Worm (Caenorhabditis elegans): ENCODE results near the gene T19H5.4.

T19H5.4 gene

DNA sequence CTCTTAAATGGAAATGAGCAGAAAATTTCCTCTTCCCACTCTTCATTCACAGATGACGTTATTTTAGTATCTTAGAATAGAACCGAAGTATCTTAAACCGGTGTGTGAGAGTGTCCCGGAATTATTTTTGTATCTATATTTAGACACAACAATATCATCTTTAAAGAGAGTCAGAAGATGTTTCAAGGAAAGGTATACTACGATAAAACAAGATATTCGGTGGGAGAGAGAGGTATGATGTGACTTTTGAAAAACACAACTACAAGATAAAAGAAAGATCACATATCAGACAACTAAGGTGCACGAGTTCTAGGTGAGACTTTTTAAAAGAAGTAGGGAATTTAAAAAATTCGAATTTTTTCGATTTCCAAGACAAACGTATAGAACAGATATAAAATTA, 3.4 kb upstream of the T19H5.4 start:
- TF ChIP-seq unc-39 (tag; optimal IDR thresholded peaks at IDR 0.05) (no peak), unc-62 (GFP tag; optimal IDR thresholded peaks at IDR 0.05) (no peak), ceh-83 (GFP tag; optimal IDR thresholded peaks at IDR 0.05) (no peak), cnd-1 (tag; optimal IDR thresholded peaks at IDR 0.05) (no peak), sem-2 (GFP tag; optimal IDR thresholded peaks at IDR 0.05) (no peak), tbx-8 (GFP tag; optimal IDR thresholded peaks at IDR 0.05) (no peak), ces-1 (GFP tag; optimal IDR thresholded peaks at IDR 0.05) (no peak), nhr-237 (tag; optimal IDR thresholded peaks at IDR 0.05) (no peak), elt-3 (tag; optimal IDR thresholded peaks at IDR 0.05) (no peak), elt-1 (tag; optimal IDR thresholded peaks at IDR 0.05; ENCODE audit: borderline replicate concordance, insufficient read depth) (no peak), M03D4.4 (tag; optimal IDR thresholded peaks at IDR 0.05) (no peak), unc-120 (tag; optimal IDR thresholded peaks at IDR 0.05; ENCODE audit: poor library complexity, severe bottlenecking) (no peak), mep-1 (tag; optimal IDR thresholded peaks at IDR 0.05) (no peak), nhr-2 (tag; optimal IDR thresholded peaks at IDR 0.05) (no peak), blmp-1 (tag; optimal IDR thresholded peaks at IDR 0.05) (no peak), nhr-28 (tag; optimal IDR thresholded peaks at IDR 0.05) (no peak), mls-2 (tag; optimal IDR thresholded peaks at IDR 0.05) (no peak)

DNA sequence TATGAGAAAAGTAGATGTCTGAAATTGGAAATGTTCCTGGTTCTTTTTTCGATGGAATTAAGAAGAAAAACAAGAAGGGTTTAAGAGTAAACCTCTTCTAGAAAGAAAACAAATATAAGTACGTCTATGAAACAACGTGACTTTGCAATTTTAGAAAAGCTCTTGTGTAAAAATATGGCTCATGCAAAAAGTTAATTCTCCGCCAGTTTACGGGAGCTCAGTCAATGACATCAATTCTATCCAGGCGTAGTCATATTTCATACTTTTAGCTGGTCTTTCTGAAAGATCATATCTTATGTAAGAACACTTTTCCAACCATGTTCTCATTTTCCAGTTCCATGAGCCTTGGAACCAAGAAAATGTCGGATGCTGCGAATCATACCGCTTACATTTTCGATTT, 2.7 kb upstream of the T19H5.4 start:
- TF ChIP-seq lsy-2 (tag; optimal IDR thresholded peaks at IDR 0.05) (no peak), snpc-4 (tag; optimal IDR thresholded peaks at IDR 0.05) (no peak), nhr-12 (tag; optimal IDR thresholded peaks at IDR 0.05) (no peak), hlh-1 (tag; optimal IDR thresholded peaks at IDR 0.05) (no peak), ces-1 (GFP tag; optimal IDR thresholded peaks at IDR 0.05) (no peak), mab-5 (tag; optimal IDR thresholded peaks at IDR 0.05) (no peak), tbx-8 (GFP tag; optimal IDR thresholded peaks at IDR 0.05) (no peak), drap-1 (GFP tag; optimal IDR thresholded peaks at IDR 0.05) (no peak), elt-1 (tag; optimal IDR thresholded peaks at IDR 0.05; ENCODE audit: borderline replicate concordance, insufficient read depth) (no peak), lin-13 (tag; optimal IDR thresholded peaks at IDR 0.05) (no peak), blmp-1 (tag; optimal IDR thresholded peaks at IDR 0.05) (no peak), sptf-1 (tag; optimal IDR thresholded peaks at IDR 0.05) (no peak), unc-120 (tag; optimal IDR thresholded peaks at IDR 0.05; ENCODE audit: poor library complexity, severe bottlenecking) (no peak), mls-2 (tag; optimal IDR thresholded peaks at IDR 0.05) (no peak), ceh-83 (GFP tag; optimal IDR thresholded peaks at IDR 0.05) (no peak), elt-3 (tag; optimal IDR thresholded peaks at IDR 0.05) (no peak), nhr-28 (tag; optimal IDR thresholded peaks at IDR 0.05) (no peak)

DNA sequence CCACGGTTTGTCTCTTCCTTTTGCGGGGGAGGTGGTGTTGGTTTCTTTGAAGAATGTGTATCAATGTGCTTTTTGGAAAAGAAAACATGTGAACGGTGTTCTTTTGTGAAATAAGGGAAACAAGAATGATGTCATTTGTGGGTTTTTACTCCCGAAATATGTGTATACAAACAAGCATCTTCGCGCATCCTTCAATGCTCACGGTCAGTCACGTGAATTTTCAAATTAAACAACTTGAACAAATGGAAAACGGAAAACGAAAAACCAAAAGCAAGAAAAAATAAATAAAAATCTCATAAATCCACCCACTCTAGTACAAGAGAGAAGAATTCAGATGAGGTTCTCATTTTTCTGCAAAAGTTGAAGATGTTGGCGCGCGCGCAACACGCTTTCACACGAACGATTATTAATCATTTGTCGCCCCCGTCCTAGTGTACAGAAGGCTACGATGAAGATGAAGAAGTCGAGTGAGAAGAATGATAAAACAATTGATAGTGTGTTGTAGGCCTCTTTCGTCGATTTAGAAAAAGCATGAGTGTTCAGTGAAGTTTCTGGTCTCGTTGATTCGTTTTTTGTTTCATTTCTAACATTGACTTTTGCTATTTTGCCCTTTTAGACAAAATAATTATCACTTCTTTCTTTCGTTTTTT, 2.0 kb downstream of the T19H5.4 start:
- TF ChIP-seq lsy-2 (tag; optimal IDR thresholded peaks at IDR 0.05) (no peak), elt-1 (tag; optimal IDR thresholded peaks at IDR 0.05; ENCODE audit: borderline replicate concordance, insufficient read depth) (no peak), drap-1 (GFP tag; optimal IDR thresholded peaks at IDR 0.05) (no peak), nhr-2 (tag; optimal IDR thresholded peaks at IDR 0.05) (no peak), flh-1 (GFP tag; optimal IDR thresholded peaks at IDR 0.05) (no peak), bed-3 (GFP tag; optimal IDR thresholded peaks at IDR 0.05) (no peak), lin-32 (GFP tag; optimal IDR thresholded peaks at IDR 0.05) (no peak), unc-62 (GFP tag; optimal IDR thresholded peaks at IDR 0.05) (no peak), ces-1 (GFP tag; optimal IDR thresholded peaks at IDR 0.05) (no peak), nhr-12 (tag; optimal IDR thresholded peaks at IDR 0.05) (no peak), zip-8 (tag; optimal IDR thresholded peaks at IDR 0.05) (no peak), pha-4 (tag; optimal IDR thresholded peaks at IDR 0.05) (no peak), ceh-83 (GFP tag; optimal IDR thresholded peaks at IDR 0.05) (no peak), ceh-39 (tag; optimal IDR thresholded peaks at IDR 0.05) (no peak), mab-5 (tag; optimal IDR thresholded peaks at IDR 0.05) (no peak)

DNA sequence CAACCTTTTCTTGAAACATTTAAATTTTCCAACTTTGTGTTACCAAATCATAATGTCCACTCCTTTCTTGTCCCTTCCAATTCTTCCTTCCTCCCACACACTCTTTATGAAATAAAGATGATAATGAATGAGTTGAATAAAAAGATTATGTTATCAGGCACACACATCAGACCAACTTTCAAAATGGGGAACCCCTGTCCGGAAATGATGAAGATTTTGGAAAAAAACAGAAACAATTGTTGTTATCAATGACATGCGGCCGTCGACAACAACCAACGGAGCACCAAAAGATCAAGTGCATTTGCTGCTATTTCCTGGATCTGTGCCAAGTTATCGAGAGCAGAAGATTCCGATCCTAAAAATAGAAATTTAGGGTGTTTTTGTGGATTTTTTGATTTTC, 3.8 kb downstream of the T19H5.4 start:
- TF ChIP-seq nhr-237 (tag; optimal IDR thresholded peaks at IDR 0.05) (no peak), nhr-76 (tag; optimal IDR thresholded peaks at IDR 0.05) (no peak), cnd-1 (tag; optimal IDR thresholded peaks at IDR 0.05) (no peak), elt-1 (tag; optimal IDR thresholded peaks at IDR 0.05; ENCODE audit: borderline replicate concordance, insufficient read depth) (no peak), sem-2 (GFP tag; optimal IDR thresholded peaks at IDR 0.05) (no peak), pha-4 (tag; optimal IDR thresholded peaks at IDR 0.05) (no peak), ceh-83 (GFP tag; optimal IDR thresholded peaks at IDR 0.05) (no peak), tbx-8 (GFP tag; optimal IDR thresholded peaks at IDR 0.05) (no peak), hlh-1 (tag; optimal IDR thresholded peaks at IDR 0.05) (no peak), lin-13 (tag; optimal IDR thresholded peaks at IDR 0.05) (no peak)

All from whole organism, mixed stage, embryonic.